Worm (Caenorhabditis elegans): ENCODE results near the gene Y39E4B.6.
A peak's percentile ranks its signal among the peaks of the same experiment; 100 is the strongest.

The Y39E4B.6 gene

ce11 chrIII:13061734-13062133 is 8.8 kb upstream of the Y39E4B.6 start:
- TF ChIP-seq nhr-28 (tag; optimal IDR thresholded peaks at IDR 0.05), result no peak
- peak; percentile 7 for TF ChIP-seq rnt-1 (tag; optimal IDR thresholded peaks at IDR 0.05)
- no peak for TF ChIP-seq vab-15 (tag; optimal IDR thresholded peaks at IDR 0.05)
- no peak for TF ChIP-seq zag-1 (tag; optimal IDR thresholded peaks at IDR 0.05)
- peak; percentile 24; the same call in 1 of the 2 replicates for TF ChIP-seq mab-9 (GFP tag; IDR thresholded peaks at IDR 0.05)
- TF ChIP-seq nhr-237 (tag; optimal IDR thresholded peaks at IDR 0.05), result no peak
- TF ChIP-seq hlh-17 (GFP tag; optimal IDR thresholded peaks at IDR 0.05; ENCODE audit: borderline replicate concordance), result no peak
- TF ChIP-seq egl-27 (tag; optimal IDR thresholded peaks at IDR 0.05), result no peak
- 0 out of 2 replicates have a peak, but pooled peaks have one; percentile 78 for TF ChIP-seq ets-5 (GFP tag; IDR thresholded peaks at IDR 0.05)
- TF ChIP-seq ztf-4 (tag; optimal IDR thresholded peaks at IDR 0.05), result no peak
- no peak for TF ChIP-seq lin-35 (GFP tag; optimal IDR thresholded peaks at IDR 0.05)
- no peak for TF ChIP-seq C16A3.4 (tag; optimal IDR thresholded peaks at IDR 0.05)
- TF ChIP-seq snpc-4 (tag; optimal IDR thresholded peaks at IDR 0.05), result no peak
- TF ChIP-seq aha-1 (tag; optimal IDR thresholded peaks at IDR 0.05), result no peak
- TF ChIP-seq irx-1 (tag; optimal IDR thresholded peaks at IDR 0.05), result no peak
- no peak for TF ChIP-seq C04F5.9 (tag; optimal IDR thresholded peaks at IDR 0.05)
- TF ChIP-seq ceh-90 (tag; optimal IDR thresholded peaks at IDR 0.05), result no peak
- TF ChIP-seq C34B4.2 (tag; optimal IDR thresholded peaks at IDR 0.05), result no peak
- TF ChIP-seq pag-3 (tag; optimal IDR thresholded peaks at IDR 0.05; ENCODE audit: borderline replicate concordance, insufficient read depth), result no peak
- no peak for TF ChIP-seq skn-1 (tag; optimal IDR thresholded peaks at IDR 0.05)
- TF ChIP-seq unc-98 (GFP tag; IDR thresholded peaks at IDR 0.05), result no peak

ce11 chrIII:13062414-13062965 is 8.1 kb upstream of the Y39E4B.6 start:
- no peak for TF ChIP-seq lin-15B (tag; optimal IDR thresholded peaks at IDR 0.05)
- peak; percentile 52 for TF ChIP-seq lir-3 (tag; optimal IDR thresholded peaks at IDR 0.05; ENCODE audit: poor library complexity)
- peak; percentile 82 for TF ChIP-seq zag-1 (tag; optimal IDR thresholded peaks at IDR 0.05)
- no peak for TF ChIP-seq unc-98 (GFP tag; IDR thresholded peaks at IDR 0.05)
- peak; percentile 92 for TF ChIP-seq nhr-47 (tag; optimal IDR thresholded peaks at IDR 0.05)
- peak; percentile 59 for TF ChIP-seq elt-2 (tag; optimal IDR thresholded peaks at IDR 0.05)
- peak; percentile 66 for TF ChIP-seq sup-37 (GFP tag; optimal IDR thresholded peaks at IDR 0.05)
- TF ChIP-seq elt-3 (tag; optimal IDR thresholded peaks at IDR 0.05), result peak in 1 of 6 experiments; percentile 20
- peak; percentile 82 for TF ChIP-seq unc-130 (tag; optimal IDR thresholded peaks at IDR 0.05)
- peak; percentile 81; the same call in 1 of the 2 replicates for TF ChIP-seq ceh-88 (GFP tag; IDR thresholded peaks at IDR 0.05)
- TF ChIP-seq fos-1 (tag; optimal IDR thresholded peaks at IDR 0.05), result peak; percentile 83
- TF ChIP-seq ces-1 (GFP tag; optimal IDR thresholded peaks at IDR 0.05), result peak; percentile 35
- peak; percentile 96 for TF ChIP-seq nhr-20 (tag; optimal IDR thresholded peaks at IDR 0.05)
- TF ChIP-seq swsn-7 (tag; optimal IDR thresholded peaks at IDR 0.05), result peak; percentile 97
- peak; percentile 71 for TF ChIP-seq C04F5.9 (tag; optimal IDR thresholded peaks at IDR 0.05)
- TF ChIP-seq nhr-71 (tag; optimal IDR thresholded peaks at IDR 0.05), result peak; percentile 98
- peak; percentile 89 for TF ChIP-seq ama-1 (optimal IDR thresholded peaks at IDR 0.05)
- TF ChIP-seq nhr-11 (tag; optimal IDR thresholded peaks at IDR 0.05), result peak; percentile 81
- peak; percentile 10 for TF ChIP-seq nhr-28 (tag; optimal IDR thresholded peaks at IDR 0.05)
- peak; percentile 94 for TF ChIP-seq egl-13 (tag; optimal IDR thresholded peaks at IDR 0.05)
- TF ChIP-seq unc-62 (GFP tag; optimal IDR thresholded peaks at IDR 0.05), result peak; percentile 66
- TF ChIP-seq dsc-1 (tag; optimal IDR thresholded peaks at IDR 0.05), result peak; percentile 93
- TF ChIP-seq nhr-90 (tag; optimal IDR thresholded peaks at IDR 0.05; ENCODE audit: poor library complexity), result peak; percentile 90
- TF ChIP-seq xbp-1 (tag; optimal IDR thresholded peaks at IDR 0.05), result peak; percentile 88
- TF ChIP-seq grh-1 (GFP tag; IDR thresholded peaks at IDR 0.05), result peak; percentile 48; the same call in 1 of the 2 replicates
- TF ChIP-seq hpl-2 (GFP tag; optimal IDR thresholded peaks at IDR 0.05), result peak; percentile 48
- TF ChIP-seq rnt-1 (tag; optimal IDR thresholded peaks at IDR 0.05), result peak; percentile 83
- peak; percentile 80 for TF ChIP-seq irx-1 (tag; optimal IDR thresholded peaks at IDR 0.05)
- TF ChIP-seq lin-13 (GFP tag; optimal IDR thresholded peaks at IDR 0.05), result peak; percentile 85
- peak; percentile 88 to 96 (median 93) for TF ChIP-seq ceh-82 (tag; optimal IDR thresholded peaks at IDR 0.05)
- peak; percentile 47 for TF ChIP-seq snpc-4 (tag; optimal IDR thresholded peaks at IDR 0.05)
- peak; percentile 79 for TF ChIP-seq zip-4 (GFP tag; optimal IDR thresholded peaks at IDR 0.05)
- peak; percentile 90 to 92 for TF ChIP-seq lsy-2 (tag; optimal IDR thresholded peaks at IDR 0.05)
- TF ChIP-seq Y116A8C.19 (tag; optimal IDR thresholded peaks at IDR 0.05; ENCODE audit: borderline replicate concordance), result no peak
- peak; percentile 97 for TF ChIP-seq mep-1 (tag; optimal IDR thresholded peaks at IDR 0.05)
- peak; percentile 88 for TF ChIP-seq sox-4 (tag; optimal IDR thresholded peaks at IDR 0.05)

Measured in whole organism, L1 larva.